Comparison of ENCODE assay signal across 1 fruit fly cellular context in the genomic region with DNA sequence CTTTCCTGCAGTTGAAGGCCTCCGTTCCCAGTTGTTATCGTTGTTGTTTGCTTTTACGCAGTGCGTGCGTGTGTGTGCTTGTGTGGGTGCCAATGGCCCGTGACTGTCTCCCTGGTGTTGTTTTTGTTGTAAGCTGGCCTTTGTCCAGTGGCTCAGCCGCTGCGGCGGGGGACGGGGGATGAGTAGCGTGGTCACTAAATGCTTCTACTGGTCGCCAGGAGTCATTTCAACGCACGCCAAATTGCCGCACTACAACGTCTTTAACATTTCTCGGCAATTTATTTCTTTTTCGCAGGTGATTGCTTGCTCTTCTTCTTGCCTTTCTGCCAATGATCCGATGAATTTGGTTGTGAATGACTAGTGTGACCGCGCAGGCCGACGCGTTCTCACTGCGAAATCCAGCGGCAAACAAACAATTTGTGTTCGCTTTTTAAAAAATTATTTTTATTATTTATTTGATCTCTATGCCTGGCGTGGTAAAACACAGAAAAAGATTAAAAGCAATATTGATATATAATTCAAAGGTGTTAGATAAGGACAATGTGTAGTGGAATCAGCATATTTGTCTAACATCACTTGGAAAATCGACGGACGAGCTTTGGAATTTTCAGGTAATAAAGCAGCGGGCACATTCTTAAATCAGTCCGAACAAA.
TF ChIP-seq lines count a peak whose summit lies in the region.

A gene (minus strand): TSS at position 450 of the 653 bp plus-strand sequence.
A gene (plus strand): TSS at position 608 of the 653 bp plus-strand sequence.

TF ChIP-seq in whole organism, embryonic, 481 proteins besides CTCF, POLR2A, EP300 and RAD21 (continued from another document and continues in another):
- no peak for TF ChIP-seq D (optimal IDR thresholded peaks at IDR 0.05; lab: Kevin White, UChicago)
- peak; percentile 80 for TF ChIP-seq D (GFP tag; optimal IDR thresholded peaks at IDR 0.05; lab: Kevin White, UChicago)
- peak; percentile 94 for TF ChIP-seq Chrac-16 (GFP tag; optimal IDR thresholded peaks at IDR 0.05; lab: Kevin White, UChicago)
- peak; percentile 96 for TF ChIP-seq CG2712 (tag; optimal IDR thresholded peaks at IDR 0.05; lab: Kevin White, UChicago)
- TF ChIP-seq ATbp (GFP tag; optimal IDR thresholded peaks at IDR 0.05; lab: Kevin White, UChicago): peak; percentile 76
- TF ChIP-seq Dp (GFP tag; optimal IDR thresholded peaks at IDR 0.05; lab: Kevin White, UChicago): peak; percentile 79
- peak; percentile 89 for TF ChIP-seq PHDP (tag; optimal IDR thresholded peaks at IDR 0.05; lab: Kevin White, UChicago)
- peak; percentile 73 for TF ChIP-seq CG7987 (GFP tag; optimal IDR thresholded peaks at IDR 0.05; lab: Kevin White, UChicago)
- TF ChIP-seq zfh2 (GFP tag; optimal IDR thresholded peaks at IDR 0.05; lab: Kevin White, UChicago): peak; percentile 90
- TF ChIP-seq lab (GFP tag; optimal IDR thresholded peaks at IDR 0.05; lab: Kevin White, UChicago): peak; percentile 85
- peak; percentile 79 for TF ChIP-seq tx (GFP tag; optimal IDR thresholded peaks at IDR 0.05; lab: Kevin White, UChicago)
- peak; percentile 82 for TF ChIP-seq YL-1 (GFP tag; optimal IDR thresholded peaks at IDR 0.05; lab: Kevin White, UChicago)
- no peak for TF ChIP-seq prd (optimal IDR thresholded peaks at IDR 0.05; lab: Kevin White, UChicago)
- peak; percentile 98 for TF ChIP-seq prd (GFP tag; IDR thresholded peaks at IDR 0.05; lab: Robert Waterston, UW)
- peak; percentile 84 for TF ChIP-seq CG11695 (GFP tag; IDR thresholded peaks at IDR 0.05; lab: Robert Waterston, UW)
- peak; percentile 93 for TF ChIP-seq klu (GFP tag; IDR thresholded peaks at IDR 0.05; lab: Robert Waterston, UW)
- peak; percentile 95 for TF ChIP-seq CG3847 (GFP tag; IDR thresholded peaks at IDR 0.05; lab: Robert Waterston, UW)
- TF ChIP-seq BEAF-32 (GFP tag; optimal IDR thresholded peaks at IDR 0.05; lab: Kevin White, UChicago): peak; percentile 79
- peak; percentile 83 for TF ChIP-seq B-H2 (GFP tag; optimal IDR thresholded peaks at IDR 0.05; lab: Kevin White, UChicago)
- TF ChIP-seq Trl (optimal IDR thresholded peaks at IDR 0.05; lab: Kevin White, UChicago): no peak
- TF ChIP-seq Trl (GFP tag; optimal IDR thresholded peaks at IDR 0.05; lab: Kevin White, UChicago): peak; percentile 80
- TF ChIP-seq Doc2 (GFP tag; IDR thresholded peaks at IDR 0.05; lab: Robert Waterston, UW): peak; percentile 90
- peak; percentile 84 for TF ChIP-seq CG15601 (tag; optimal IDR thresholded peaks at IDR 0.05; lab: Kevin White, UChicago)
- TF ChIP-seq CG9437 (GFP tag; optimal IDR thresholded peaks at IDR 0.05; lab: Kevin White, UChicago): peak; percentile 16
- TF ChIP-seq pb (GFP tag; optimal IDR thresholded peaks at IDR 0.05; lab: Kevin White, UChicago): peak; percentile 31
- TF ChIP-seq CG32532 (GFP tag; IDR thresholded peaks at IDR 0.05; lab: Robert Waterston, UW): peak; percentile 96
- TF ChIP-seq D19B (GFP tag; optimal IDR thresholded peaks at IDR 0.05; lab: Kevin White, UChicago): peak; percentile 77
- TF ChIP-seq CG32767 (GFP tag; IDR thresholded peaks at IDR 0.05; lab: Robert Waterston, UW): peak; percentile 83
- peak; percentile 36 for TF ChIP-seq NK7.1 (GFP tag; optimal IDR thresholded peaks at IDR 0.05; lab: Kevin White, UChicago)
- TF ChIP-seq sqz (GFP tag; optimal IDR thresholded peaks at IDR 0.05; lab: Kevin White, UChicago): no peak
- peak; percentile 66 for TF ChIP-seq Adf1 (GFP tag; IDR thresholded peaks at IDR 0.05; lab: Robert Waterston, UW)
- no peak for TF ChIP-seq CG31365 (tag; optimal IDR thresholded peaks at IDR 0.05; lab: Kevin White, UChicago)
- TF ChIP-seq CG2678 (tag; optimal IDR thresholded peaks at IDR 0.05; lab: Kevin White, UChicago): peak; percentile 89
- TF ChIP-seq Dref (GFP tag; IDR thresholded peaks at IDR 0.05; lab: Robert Waterston, UW): peak; percentile 49
- peak; percentile 88 for TF ChIP-seq so (GFP tag; IDR thresholded peaks at IDR 0.05; lab: Robert Waterston, UW)
- TF ChIP-seq rib (GFP tag; IDR thresholded peaks at IDR 0.05; lab: Robert Waterston, UW): peak; percentile 81
- TF ChIP-seq CG13296 (GFP tag; optimal IDR thresholded peaks at IDR 0.05; lab: Kevin White, UChicago): peak; percentile 57
- TF ChIP-seq ind (GFP tag; optimal IDR thresholded peaks at IDR 0.05; lab: Kevin White, UChicago): peak; percentile 95
- peak; percentile 99 for TF ChIP-seq Ets65A (GFP tag; lab: Kevin White, UChicago)
- TF ChIP-seq CG18011 (GFP tag; optimal IDR thresholded peaks at IDR 0.05; lab: Kevin White, UChicago): peak; percentile 54
- TF ChIP-seq ci (GFP tag; IDR thresholded peaks at IDR 0.05; lab: Robert Waterston, UW): peak; percentile 96
- peak; percentile 44 for TF ChIP-seq schlank (tag; optimal IDR thresholded peaks at IDR 0.05; lab: Kevin White, UChicago)
- TF ChIP-seq CG12769 (tag; optimal IDR thresholded peaks at IDR 0.05; lab: Kevin White, UChicago): peak; percentile 82
- peak; percentile 84 for TF ChIP-seq CG6175 (GFP tag; IDR thresholded peaks at IDR 0.05; lab: Robert Waterston, UW)
- peak; percentile 95 for TF ChIP-seq Ssrp (tag; optimal IDR thresholded peaks at IDR 0.05; lab: Kevin White, UChicago)
- TF ChIP-seq kni (GFP tag; optimal IDR thresholded peaks at IDR 0.05; lab: Kevin White, UChicago): no peak
- TF ChIP-seq insv (GFP tag; optimal IDR thresholded peaks at IDR 0.05; lab: Kevin White, UChicago): peak in 1 of 2 experiments; percentile 59
- no peak for TF ChIP-seq ato (GFP tag; IDR thresholded peaks at IDR 0.05; lab: Robert Waterston, UW; ENCODE audit: partially characterized antibody)
- TF ChIP-seq toy (GFP tag; IDR thresholded peaks at IDR 0.05; lab: Robert Waterston, UW): peak; percentile 64; the same call in 1 of the 2 replicates
- peak; percentile 43 for TF ChIP-seq GATAe (GFP tag; conservative IDR thresholded peaks at IDR 0.05; lab: Robert Waterston, UW)
- peak; percentile 85 for TF ChIP-seq kay (GFP tag; optimal IDR thresholded peaks at IDR 0.05; lab: Kevin White, UChicago)
- peak; percentile 91 for TF ChIP-seq CG31224 (GFP tag; IDR thresholded peaks at IDR 0.05; lab: Robert Waterston, UW)
- TF ChIP-seq ken (GFP tag; IDR thresholded peaks at IDR 0.05; lab: Robert Waterston, UW): peak; percentile 96
- TF ChIP-seq ewg (GFP tag; optimal IDR thresholded peaks at IDR 0.05; lab: Kevin White, UChicago): peak; percentile 85
- peak; percentile 77 for TF ChIP-seq psq (GFP tag; optimal IDR thresholded peaks at IDR 0.05; lab: Kevin White, UChicago)
- TF ChIP-seq abd-A (tag; optimal IDR thresholded peaks at IDR 0.05; lab: Kevin White, UChicago): no peak
- peak; percentile 58 for TF ChIP-seq CG1529 (GFP tag; optimal IDR thresholded peaks at IDR 0.05; lab: Kevin White, UChicago)
- peak; percentile 66 for TF ChIP-seq CG4328 (GFP tag; optimal IDR thresholded peaks at IDR 0.05; lab: Kevin White, UChicago)
- TF ChIP-seq inv (GFP tag; IDR thresholded peaks at IDR 0.05; lab: Robert Waterston, UW; ENCODE audit: partially characterized antibody): no peak; the same call in 1 of the 2 replicates
- TF ChIP-seq CG8089 (GFP tag; optimal IDR thresholded peaks at IDR 0.05; lab: Kevin White, UChicago): peak; percentile 33
- 0 out of 3 replicates have a peak, but pooled peaks have one; percentile 26 for TF ChIP-seq CG34224 (GFP tag; IDR thresholded peaks at IDR 0.05; lab: Robert Waterston, UW; ENCODE audit: partially characterized antibody)
- TF ChIP-seq Neu2 (GFP tag; optimal IDR thresholded peaks at IDR 0.05; lab: Kevin White, UChicago; ENCODE audit: borderline replicate concordance): no peak
- TF ChIP-seq CG13624 (GFP tag; optimal IDR thresholded peaks at IDR 0.05; lab: Kevin White, UChicago): peak; percentile 75
- peak; percentile 96 for TF ChIP-seq CG11093 (GFP tag; IDR thresholded peaks at IDR 0.05; lab: Robert Waterston, UW)
- peak; percentile 76 for TF ChIP-seq Lim3 (GFP tag; IDR thresholded peaks at IDR 0.05; lab: Robert Waterston, UW)
- no peak for TF ChIP-seq Tbp (GFP tag; optimal IDR thresholded peaks at IDR 0.05; lab: Kevin White, UChicago)
- peak; percentile 61 for TF ChIP-seq Vsx1 (GFP tag; optimal IDR thresholded peaks at IDR 0.05; lab: Kevin White, UChicago)
- TF ChIP-seq onecut (GFP tag; IDR thresholded peaks at IDR 0.05; lab: Robert Waterston, UW): peak; percentile 65
- TF ChIP-seq her (GFP tag; optimal IDR thresholded peaks at IDR 0.05; lab: Kevin White, UChicago): no peak
- TF ChIP-seq mirr (GFP tag; optimal IDR thresholded peaks at IDR 0.05; lab: Kevin White, UChicago): peak; percentile 63
- peak; percentile 96 for TF ChIP-seq CG14710 (tag; optimal IDR thresholded peaks at IDR 0.05; lab: Kevin White, UChicago)
- peak; percentile 90 for TF ChIP-seq CG18476 (GFP tag; optimal IDR thresholded peaks at IDR 0.05; lab: Kevin White, UChicago)
- TF ChIP-seq CG16863 (GFP tag; optimal IDR thresholded peaks at IDR 0.05; lab: Kevin White, UChicago): peak; percentile 76
- TF ChIP-seq Rx (GFP tag; IDR thresholded peaks at IDR 0.05; lab: Robert Waterston, UW): peak; percentile 93
- no peak for TF ChIP-seq Hr39 (optimal IDR thresholded peaks at IDR 0.05; lab: Kevin White, UChicago)
- peak; percentile 79 to 86 for TF ChIP-seq Hr51 (GFP tag; optimal IDR thresholded peaks at IDR 0.05; lab: Kevin White, UChicago)
- TF ChIP-seq br (optimal IDR thresholded peaks at IDR 0.05; lab: Kevin White, UChicago): no peak
- no peak for TF ChIP-seq tna (GFP tag; IDR thresholded peaks at IDR 0.05; lab: Robert Waterston, UW; ENCODE audit: partially characterized antibody)
- TF ChIP-seq Fer2 (tag; optimal IDR thresholded peaks at IDR 0.05; lab: Kevin White, UChicago): peak; percentile 81
- no peak for TF ChIP-seq nerfin-2 (GFP tag; IDR thresholded peaks at IDR 0.05; lab: Robert Waterston, UW; ENCODE audit: partially characterized antibody)
- TF ChIP-seq esg (GFP tag; conservative IDR thresholded peaks at IDR 0.05; lab: Robert Waterston, UW): peak; percentile 96
- TF ChIP-seq az2 (GFP tag; optimal IDR thresholded peaks at IDR 0.05; lab: Kevin White, UChicago): peak; percentile 91
- TF ChIP-seq CG11723 (GFP tag; optimal IDR thresholded peaks at IDR 0.05; lab: Kevin White, UChicago): peak; percentile 75
- TF ChIP-seq CG12659 (GFP tag; optimal IDR thresholded peaks at IDR 0.05; lab: Kevin White, UChicago): peak; percentile 95
- TF ChIP-seq wdn (GFP tag; IDR thresholded peaks at IDR 0.05; lab: Robert Waterston, UW): peak; percentile 93
- TF ChIP-seq CG7839 (tag; optimal IDR thresholded peaks at IDR 0.05; lab: Kevin White, UChicago): peak; percentile 92
- TF ChIP-seq C15 (GFP tag; IDR thresholded peaks at IDR 0.05; lab: Robert Waterston, UW): peak; percentile 85; the same call in 2 of the 3 replicates
- peak; percentile 89 for TF ChIP-seq bab2 (GFP tag; optimal IDR thresholded peaks at IDR 0.05; lab: Kevin White, UChicago)
- peak; percentile 96 for TF ChIP-seq sob (GFP tag; IDR thresholded peaks at IDR 0.05; lab: Robert Waterston, UW)
- TF ChIP-seq tio (GFP tag; optimal IDR thresholded peaks at IDR 0.05; lab: Kevin White, UChicago): peak; percentile 93
- TF ChIP-seq Kr (GFP tag; optimal IDR thresholded peaks at IDR 0.05; lab: Kevin White, UChicago): no peak
- TF ChIP-seq CG14014 (GFP tag; IDR thresholded peaks at IDR 0.05; lab: Robert Waterston, UW): peak; percentile 95
- peak in 1 of 3 experiments; percentile 28 for TF ChIP-seq Stat92E (GFP tag; optimal IDR thresholded peaks at IDR 0.05; lab: Kevin White, UChicago)
- TF ChIP-seq amos (GFP tag; IDR thresholded peaks at IDR 0.05; lab: Robert Waterston, UW; ENCODE audit: partially characterized antibody): peak; percentile 47; the same call in 1 of the 2 replicates
- TF ChIP-seq Xbp1 (GFP tag; optimal IDR thresholded peaks at IDR 0.05; lab: Kevin White, UChicago): peak; percentile 97
- TF ChIP-seq ap (GFP tag; IDR thresholded peaks at IDR 0.05; lab: Robert Waterston, UW): peak; percentile 93
- peak; percentile 96 for TF ChIP-seq gem (tag; optimal IDR thresholded peaks at IDR 0.05; lab: Kevin White, UChicago)
- peak; percentile 38 for TF ChIP-seq CG6765 (GFP tag; optimal IDR thresholded peaks at IDR 0.05; lab: Kevin White, UChicago)
- TF ChIP-seq Abd-B (GFP tag; optimal IDR thresholded peaks at IDR 0.05; lab: Kevin White, UChicago): peak; percentile 98
- TF ChIP-seq Taf1 (GFP tag; IDR thresholded peaks at IDR 0.05; lab: Robert Waterston, UW): peak; percentile 79
- no peak for TF ChIP-seq CG8359 (GFP tag; optimal IDR thresholded peaks at IDR 0.05; lab: Kevin White, UChicago; ENCODE audit: borderline replicate concordance)
- peak; percentile 63 for TF ChIP-seq salm (tag; optimal IDR thresholded peaks at IDR 0.05; lab: Kevin White, UChicago)
- TF ChIP-seq jumu (GFP tag; optimal IDR thresholded peaks at IDR 0.05; lab: Kevin White, UChicago): peak; percentile 80
- TF ChIP-seq CG15011 (GFP tag; optimal IDR thresholded peaks at IDR 0.05; lab: Kevin White, UChicago): peak; percentile 56
- no peak for TF ChIP-seq cad (GFP tag; optimal IDR thresholded peaks at IDR 0.05; lab: Kevin White, UChicago)
- peak; percentile 91 for TF ChIP-seq croc (GFP tag; conservative IDR thresholded peaks at IDR 0.05; lab: Robert Waterston, UW)
- peak; percentile 96 for TF ChIP-seq CG11456 (GFP tag; IDR thresholded peaks at IDR 0.05; lab: Robert Waterston, UW)
- peak; percentile 53; the same call in 1 of the 3 replicates for TF ChIP-seq hb (GFP tag; IDR thresholded peaks at IDR 0.05; lab: Robert Waterston, UW; ENCODE audit: partially characterized antibody)
- TF ChIP-seq Nf-YB (GFP tag; optimal IDR thresholded peaks at IDR 0.05; lab: Kevin White, UChicago): peak; percentile 59
- peak; percentile 79 for TF ChIP-seq Bteb2 (GFP tag; optimal IDR thresholded peaks at IDR 0.05; lab: Kevin White, UChicago)
- peak; percentile 85 for TF ChIP-seq ro (GFP tag; IDR thresholded peaks at IDR 0.05; lab: Robert Waterston, UW)
- TF ChIP-seq trh (GFP tag; optimal IDR thresholded peaks at IDR 0.05; lab: Kevin White, UChicago): peak; percentile 85
- peak; percentile 70 for TF ChIP-seq Fer1 (GFP tag; optimal IDR thresholded peaks at IDR 0.05; lab: Kevin White, UChicago)
- peak; percentile 35 for TF ChIP-seq CG6654 (GFP tag; optimal IDR thresholded peaks at IDR 0.05; lab: Kevin White, UChicago)
- TF ChIP-seq sug (tag; optimal IDR thresholded peaks at IDR 0.05; lab: Kevin White, UChicago): peak; percentile 87
- TF ChIP-seq CG11085 (GFP tag; IDR thresholded peaks at IDR 0.05; lab: Robert Waterston, UW): peak; percentile 95
- peak; percentile 91 for TF ChIP-seq H2.0 (GFP tag; IDR thresholded peaks at IDR 0.05; lab: Robert Waterston, UW)
- peak; percentile 88 for TF ChIP-seq CG9727 (GFP tag; optimal IDR thresholded peaks at IDR 0.05; lab: Kevin White, UChicago)
- peak; percentile 76 for TF ChIP-seq Spps (tag; optimal IDR thresholded peaks at IDR 0.05; lab: Kevin White, UChicago)
- TF ChIP-seq Doc3 (GFP tag; IDR thresholded peaks at IDR 0.05; lab: Robert Waterston, UW; ENCODE audit: partially characterized antibody): no peak
- peak; percentile 96 for TF ChIP-seq ttk (GFP tag; IDR thresholded peaks at IDR 0.05; lab: Robert Waterston, UW)
